Worm (Caenorhabditis elegans) whole organism, young adult: Measurements from ENCODE around the gene K08B5.1.
A peak's percentile ranks its signal among the peaks of the same experiment; 100 is the strongest.

Source experiments
- C17E4.6 ChIP-seq: fragments of 200-800 bp; sonication (Bioruptor generic); IDR thresholded peaks from 2 replicates; pipeline ENCODE4 v1.3.6; 2022; ENCODE audit warnings: missing genetic modification reagents, missing genetic modification characterization, missing compliant biosample characterization
- D2030.7 ChIP-seq: fragments of 200-800 bp; sonication (Bioruptor generic); IDR thresholded peaks from 2 replicates; pipeline ENCODE4 v1.3.6; 2022; ENCODE audit warnings: missing genetic modification reagents, missing genetic modification characterization, missing compliant biosample characterization
- F22D6.2 ChIP-seq: sonication (generic microtip); optimal IDR thresholded peaks from 2 replicates; lab custom pipeline; 2016; ENCODE audit warnings: mild to moderate bottlenecking, missing genetic modification characterization, missing compliant biosample characterization
- F49E8.2 ChIP-seq: sonication (generic microtip); optimal IDR thresholded peaks from 3 replicates; lab custom pipeline; 2017; ENCODE audit warnings: missing genetic modification characterization, mild to moderate bottlenecking, missing compliant biosample characterization, antibody characterized with exemption, moderate library complexity; ENCODE audit not compliant: insufficient read depth
- F55B11.4 ChIP-seq: sonication (generic microtip); optimal IDR thresholded peaks from 2 replicates; lab custom pipeline; 2016; ENCODE audit warnings: missing compliant biosample characterization, missing genetic modification characterization, borderline replicate concordance; ENCODE audit not compliant: insufficient read depth
- F57A8.1 ChIP-seq: fragments of 200-800 bp; sonication (Bioruptor generic); optimal IDR thresholded peaks from 2 replicates; lab custom pipeline; 2018; ENCODE audit warnings: mild to moderate bottlenecking, missing genetic modification characterization, moderate library complexity, missing compliant biosample characterization
- F57C9.4 ChIP-seq: sonication (generic microtip); optimal IDR thresholded peaks from 2 replicates; lab custom pipeline; 2017; ENCODE audit warnings: mild to moderate bottlenecking, missing genetic modification characterization, missing compliant biosample characterization
- Y67H2A.10 ChIP-seq: fragments of 200-800 bp; sonication (Bioruptor generic); conservative IDR thresholded peaks from 2 replicates; pipeline ENCODE4 v1.3.6; 2022; ENCODE audit warnings: missing genetic modification reagents, missing genetic modification characterization, missing compliant biosample characterization
- bed-1 ChIP-seq: fragments of 200-800 bp; sonication (Bioruptor generic); IDR thresholded peaks from 2 replicates; pipeline ENCODE4 v1.3.6; 2022; ENCODE audit warnings: missing genetic modification reagents, missing genetic modification characterization, missing compliant biosample characterization
- cebp-2 ChIP-seq: fragments of 200-800 bp; sonication (Bioruptor generic); IDR thresholded peaks from 2 replicates; pipeline ENCODE4 v1.3.6; 2022; ENCODE audit warnings: missing genetic modification characterization, missing compliant biosample characterization
- ceh-40 ChIP-seq: fragments of 200-800 bp; sonication (Bioruptor generic); IDR thresholded peaks from 2 replicates; pipeline ENCODE4 v1.3.6; 2022; ENCODE audit warnings: missing genetic modification characterization, missing compliant biosample characterization
- ceh-58 ChIP-seq: fragments of 200-800 bp; sonication (Bioruptor generic); IDR thresholded peaks from 2 replicates; pipeline ENCODE4 v1.3.6; 2022; ENCODE audit warnings: missing genetic modification characterization, missing compliant biosample characterization
- ceh-79 ChIP-seq: sonication (generic microtip); optimal IDR thresholded peaks from 2 replicates; lab custom pipeline; 2017; ENCODE audit warnings: mild to moderate bottlenecking, missing genetic modification characterization, missing compliant biosample characterization
- dox-1 ChIP-seq: fragments of 200-800 bp; sonication (Bioruptor generic); IDR thresholded peaks from 2 replicates; pipeline ENCODE4 v1.3.6; 2022; ENCODE audit warnings: missing genetic modification reagents, missing genetic modification characterization, missing compliant biosample characterization
- egl-44 ChIP-seq: fragments of 200-800 bp; sonication (Bioruptor generic); IDR thresholded peaks from 2 replicates; pipeline ENCODE4 v1.3.6; 2022; ENCODE audit warnings: missing genetic modification reagents, missing genetic modification characterization, missing compliant biosample characterization
- hlh-26 ChIP-seq: fragments of 200-800 bp; sonication (Bioruptor generic); conservative IDR thresholded peaks from 2 replicates; pipeline ENCODE4 v1.3.6; 2022; ENCODE audit warnings: missing genetic modification reagents, missing genetic modification characterization, missing compliant biosample characterization
- hrde-1 ChIP-seq: sonication (generic microtip); optimal IDR thresholded peaks from 2 replicates; lab custom pipeline; 2016; ENCODE audit warnings: missing genetic modification characterization, mild to moderate bottlenecking, missing compliant biosample characterization, moderate library complexity, missing genotype, missing genetic modification reagents, borderline replicate concordance
- lin-35 ChIP-seq, 3 experiments: fragments of 150-350 bp in 2 of 3; sonication (generic microtip) in 1 of 3; optimal IDR thresholded peaks; 2 replicates each; lab custom pipeline; 2014 to 2018; ENCODE audit warnings: missing biosample characterization in 3 of 3, missing genetic modification characterization in 3 of 3, missing genetic modification reagents in 3 of 3
- lin-40 ChIP-seq: sonication (generic microtip); optimal IDR thresholded peaks from 2 replicates; lab custom pipeline; 2016; ENCODE audit warnings: missing genetic modification characterization, mild to moderate bottlenecking, missing compliant biosample characterization, missing genotype, missing genetic modification reagents
- lsl-1 ChIP-seq: fragments of 200-800 bp; sonication (Bioruptor generic); optimal IDR thresholded peaks from 2 replicates; lab custom pipeline; 2018; ENCODE audit warnings: mild to moderate bottlenecking, missing genetic modification characterization, moderate library complexity, missing compliant biosample characterization
- lsy-27 ChIP-seq: sonication (generic microtip); optimal IDR thresholded peaks from 2 replicates; lab custom pipeline; 2017; ENCODE audit warnings: missing genetic modification characterization, mild to moderate bottlenecking, missing compliant biosample characterization, antibody characterized with exemption, missing genotype, borderline replicate concordance; ENCODE audit not compliant: insufficient read depth
- madf-8 ChIP-seq: fragments of 200-800 bp; sonication (Bioruptor generic); conservative IDR thresholded peaks from 2 replicates; pipeline ENCODE4 v1.3.6; 2022; ENCODE audit warnings: missing genetic modification reagents, missing genetic modification characterization, missing compliant biosample characterization
- mcd-1 ChIP-seq: fragments of 200-800 bp; sonication (Bioruptor generic); IDR thresholded peaks from 2 replicates; pipeline ENCODE4 v1.3.6; 2022; ENCODE audit warnings: missing genetic modification reagents, missing genetic modification characterization, missing compliant biosample characterization
- mes-4 ChIP-seq: sonication (generic microtip); optimal IDR thresholded peaks from 2 replicates; lab custom pipeline; 2016; ENCODE audit warnings: missing genotype, missing genetic modification characterization, missing compliant biosample characterization
- nhr-80 ChIP-seq: sonication (generic microtip); optimal IDR thresholded peaks from 2 replicates; lab custom pipeline; 2016; ENCODE audit warnings: missing genetic modification characterization, missing compliant biosample characterization
- rcor-1 ChIP-seq: fragments of 200-800 bp; sonication (Bioruptor generic); IDR thresholded peaks from 2 replicates; pipeline ENCODE4 v1.3.6; 2022; ENCODE audit warnings: missing genetic modification reagents, missing genetic modification characterization, missing compliant biosample characterization
- repo-1 ChIP-seq: sonication (generic microtip); optimal IDR thresholded peaks from 2 replicates; lab custom pipeline; 2017; ENCODE audit warnings: mild to moderate bottlenecking, missing genetic modification characterization, missing compliant biosample characterization
- rpc-1 ChIP-seq, 2 experiments: fragments of 150-350 bp in 1 of 2; sonication (generic microtip) in 1 of 2; optimal IDR thresholded peaks; 2 replicates each; lab custom pipeline; 2014 to 2018; ENCODE audit warnings: missing biosample characterization in 1 of 2, missing genetic modification characterization in 1 of 2, missing genetic modification reagents in 1 of 2, missing genotype in 1 of 2
- sea-2 ChIP-seq: fragments of 200-800 bp; sonication (Bioruptor generic); IDR thresholded peaks from 2 replicates; pipeline ENCODE4 v1.3.6; 2022; ENCODE audit warnings: missing genetic modification characterization, missing compliant biosample characterization
- snpc-1.1 ChIP-seq: sonication (generic microtip); optimal IDR thresholded peaks from 2 replicates; lab custom pipeline; 2017; ENCODE audit warnings: missing genetic modification characterization, mild to moderate bottlenecking, missing compliant biosample characterization, antibody characterized with exemption, moderate library complexity, missing genotype, missing genetic modification reagents; ENCODE audit not compliant: insufficient read depth
- snpc-3.4 ChIP-seq: sonication (generic microtip); optimal IDR thresholded peaks from 2 replicates; lab custom pipeline; 2017; ENCODE audit warnings: missing genetic modification characterization, mild to moderate bottlenecking, missing compliant biosample characterization, antibody characterized with exemption, moderate library complexity, missing genotype, missing genetic modification reagents
- snpc-4 ChIP-seq, 5 experiments: fragments of 150-350 bp in 1 of 5; sonication (generic microtip) in 4 of 5; optimal IDR thresholded peaks; 2 replicates each; lab custom pipeline; 2014 to 2018; ENCODE audit warnings: missing genetic modification characterization in 5 of 5, missing biosample characterization in 3 of 5, antibody characterized with exemption in 2 of 5, mild to moderate bottlenecking in 2 of 5, missing compliant biosample characterization in 2 of 5, missing genotype in 2 of 5, moderate library complexity in 2 of 5, missing genetic modification reagents in 1 of 5
- sptf-2 ChIP-seq: fragments of 200-800 bp; sonication (Bioruptor generic); optimal IDR thresholded peaks from 2 replicates; lab custom pipeline; 2018; ENCODE audit warnings: mild to moderate bottlenecking, missing genetic modification characterization, missing compliant biosample characterization
- xnd-1 ChIP-seq: sonication (generic microtip); optimal IDR thresholded peaks from 2 replicates; lab custom pipeline; 2016; ENCODE audit warnings: missing genotype, missing genetic modification reagents, missing genetic modification characterization, missing compliant biosample characterization
- zfh-2 ChIP-seq: fragments of 200-800 bp; sonication (Bioruptor generic); conservative IDR thresholded peaks from 2 replicates; pipeline ENCODE4 v1.3.6; 2022; ENCODE audit warnings: missing genetic modification reagents, missing genetic modification characterization, missing compliant biosample characterization
- ztf-3 ChIP-seq: fragments of 200-800 bp; sonication (Bioruptor generic); optimal IDR thresholded peaks from 2 replicates; lab custom pipeline; 2018; ENCODE audit warnings: mild to moderate bottlenecking, missing genetic modification characterization, missing compliant biosample characterization

Gene K08B5.1

DNA sequence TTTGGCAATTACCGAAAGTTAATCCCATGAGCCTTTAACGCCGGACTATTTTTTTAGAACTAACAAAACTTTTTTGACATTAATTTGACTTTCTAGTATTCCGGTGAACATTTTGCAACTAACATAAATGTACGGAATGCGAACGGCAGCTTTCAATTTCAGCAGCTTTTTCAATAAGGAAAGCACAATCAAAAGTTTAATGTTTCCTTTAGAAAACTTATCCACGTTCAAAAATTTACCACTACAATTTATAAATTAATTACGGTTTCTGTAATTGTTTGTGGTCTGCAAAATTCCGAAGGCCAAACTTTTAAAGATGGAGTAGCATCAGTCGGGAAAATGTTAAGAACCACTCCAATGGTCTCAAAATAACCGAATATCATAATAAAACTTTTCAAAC, 17.9 kb upstream of the K08B5.1 start, which contains the start of gene osm-1 (continued):
- no peak for TF ChIP-seq sptf-2

- no peak for TF ChIP-seq ceh-58
- no peak for TF ChIP-seq snpc-3.4 (tag; lab: Kevin White, UChicago)
- TF ChIP-seq Y67H2A.10 (GFP tag; lab: Robert Waterston, UW), result no peak
- no peak for TF ChIP-seq hrde-1 (tag; lab: Kevin White, UChicago)
- no peak for TF ChIP-seq xnd-1 (tag; lab: Kevin White, UChicago)
- TF ChIP-seq hlh-26, result no peak
Measured at ce11 chrX:16543887-16544286, 14.3 kb upstream of the K08B5.1 start.

- TF ChIP-seq repo-1 (tag; lab: Kevin White, UChicago) (no peak), rcor-1 (no peak), sea-2 (GFP tag; lab: Robert Waterston, UW) (no peak), madf-8 (GFP tag; lab: Robert Waterston, UW) (no peak), lin-40 (no peak), D2030.7 (GFP tag; lab: Robert Waterston, UW) (no peak), cebp-2 (GFP tag; lab: Robert Waterston, UW) (no peak), snpc-4 (GFP tag; optimal IDR thresholded peaks at IDR 0.05; lab: Kevin White, UChicago) (no peak), snpc-4 (tag; optimal IDR thresholded peaks at IDR 0.05; lab: Kevin White, UChicago) (peak in 2 of 4 experiments; percentile 81 to 83), dox-1 (GFP tag; lab: Robert Waterston, UW) (0 out of 2 replicates have a peak, but pooled peaks have one; percentile 18), ztf-3 (no peak), lin-35 (GFP tag; optimal IDR thresholded peaks at IDR 0.05; lab: Kevin White, UChicago) (no peak), zfh-2 (GFP tag; lab: Robert Waterston, UW) (peak; percentile 57), F22D6.2 (tag; lab: Kevin White, UChicago) (no peak), lsl-1 (GFP tag; lab: Kevin White, UChicago) (no peak), snpc-1.1 (tag; lab: Kevin White, UChicago) (peak; percentile 0)
Measured at ce11 chrX:16545641-16546040, 12.6 kb upstream of the K08B5.1 start.

- TF ChIP-seq F57C9.4 (tag; lab: Kevin White, UChicago) (no peak), lin-40 (no peak), F49E8.2 (tag; lab: Kevin White, UChicago) (no peak), nhr-80 (tag; lab: Kevin White, UChicago) (no peak), rpc-1 (optimal IDR thresholded peaks at IDR 0.05; lab: Kevin White, UChicago) (no peak), rpc-1 (tag; optimal IDR thresholded peaks at IDR 0.05; lab: Kevin White, UChicago) (no peak), mcd-1 (GFP tag; lab: Robert Waterston, UW) (no peak), mes-4 (no peak), C17E4.6 (GFP tag; lab: Robert Waterston, UW) (no peak), egl-44 (no peak), lsy-27 (tag; lab: Kevin White, UChicago) (no peak), ceh-79 (tag; lab: Kevin White, UChicago) (no peak), F22D6.2 (tag; lab: Kevin White, UChicago) (no peak), F57A8.1 (no peak), ceh-40 (GFP tag; lab: Robert Waterston, UW) (no peak), F55B11.4 (no peak), bed-1 (GFP tag; lab: Robert Waterston, UW) (no peak)
Measured at ce11 chrX:16546135-16546534, 12.1 kb upstream of the K08B5.1 start.
